Fruit fly (Drosophila melanogaster) whole organism, pupa: ENCODE results near the gene CG31548.

ENCODE experiments used
- CG10348 ChIP-seq: fragments of 200-800 bp; sonication (Bioruptor generic); IDR thresholded peaks from 2 replicates; pipeline ENCODE4 v1.3.6; 2022; ENCODE audit warnings: missing biosample characterization, missing genetic modification characterization
- CG12605 ChIP-seq: fragments of 200-800 bp; sonication (Bioruptor generic); IDR thresholded peaks from 2 replicates; pipeline ENCODE4 v1.3.6; 2022; ENCODE audit warnings: missing biosample characterization, missing genetic modification characterization
- CG13204 ChIP-seq: fragments of 200-800 bp; sonication (Bioruptor generic); optimal IDR thresholded peaks from 2 replicates; lab custom pipeline; 2018; ENCODE audit warnings: missing biosample characterization, mild to moderate bottlenecking, missing genetic modification characterization, moderate library complexity
- CG14655 ChIP-seq: fragments of 200-800 bp; sonication (Bioruptor generic); optimal IDR thresholded peaks from 3 replicates; lab custom pipeline; 2017; ENCODE audit warnings: mild to moderate bottlenecking, missing biosample characterization, missing genetic modification reagents, missing genetic modification characterization
- CG15710 ChIP-seq: fragments of 200-800 bp; sonication (Bioruptor generic); optimal IDR thresholded peaks from 2 replicates; lab custom pipeline; 2018; ENCODE audit warnings: missing biosample characterization, mild to moderate bottlenecking, missing genetic modification characterization, moderate library complexity
- CG17806 ChIP-seq: fragments of 200-800 bp; sonication (Bioruptor generic); optimal IDR thresholded peaks from 2 replicates; lab custom pipeline; 2018; ENCODE audit warnings: missing biosample characterization, mild to moderate bottlenecking, missing genetic modification characterization, moderate library complexity
- CG32121 ChIP-seq: fragments of 200-800 bp; sonication (Bioruptor generic); IDR thresholded peaks from 2 replicates; pipeline ENCODE4 v1.3.6; 2022; ENCODE audit warnings: missing biosample characterization, missing genetic modification characterization
- CG34367 ChIP-seq: fragments of 200-800 bp; sonication (Bioruptor generic); optimal IDR thresholded peaks from 2 replicates; lab custom pipeline; 2018; ENCODE audit warnings: missing biosample characterization, mild to moderate bottlenecking, missing genetic modification characterization
- CG4496 ChIP-seq: fragments of 200-800 bp; sonication (Bioruptor generic); IDR thresholded peaks from 3 replicates; pipeline ENCODE4 v1.3.6; 2022; ENCODE audit warnings: missing biosample characterization, missing genetic modification characterization
- CG8159 ChIP-seq: fragments of 200-800 bp; sonication (Bioruptor generic); optimal IDR thresholded peaks from 3 replicates; lab custom pipeline; 2018; ENCODE audit warnings: missing biosample characterization, mild to moderate bottlenecking, missing genetic modification characterization, moderate library complexity
- CG8301 ChIP-seq: fragments of 200-800 bp; sonication (Bioruptor generic); optimal IDR thresholded peaks from 2 replicates; lab custom pipeline; 2018; ENCODE audit warnings: missing biosample characterization, mild to moderate bottlenecking, missing genetic modification characterization
- CG9948 ChIP-seq: fragments of 200-800 bp; sonication (Bioruptor generic); optimal IDR thresholded peaks from 2 replicates; lab custom pipeline; 2018; ENCODE audit warnings: missing biosample characterization, mild to moderate bottlenecking, missing genetic modification characterization, moderate library complexity
- D1 ChIP-seq: fragments of 200-800 bp; sonication (Bioruptor generic); optimal IDR thresholded peaks from 2 replicates; lab custom pipeline; 2018; ENCODE audit warnings: missing biosample characterization, mild to moderate bottlenecking, missing genetic modification characterization, moderate library complexity
- EcR ChIP-seq: fragments of 200-800 bp; sonication (Bioruptor generic); optimal IDR thresholded peaks from 3 replicates; lab custom pipeline; 2019; ENCODE audit warnings: missing biosample characterization, missing genetic modification characterization, mild to moderate bottlenecking, moderate library complexity, missing genetic modification reagents
- Ets98B ChIP-seq: fragments of 200-800 bp; sonication (Bioruptor generic); IDR thresholded peaks from 2 replicates; pipeline ENCODE4 v1.3.6; 2022; ENCODE audit warnings: missing biosample characterization, missing genetic modification characterization
- Pif1A ChIP-seq: fragments of 200-800 bp; sonication (Bioruptor generic); optimal IDR thresholded peaks from 3 replicates; lab custom pipeline; 2016; ENCODE audit warnings: missing biosample characterization, missing genetic modification characterization
- Pif1B ChIP-seq: fragments of 200-800 bp; sonication (Bioruptor generic); optimal IDR thresholded peaks from 3 replicates; lab custom pipeline; 2016; ENCODE audit warnings: missing biosample characterization, missing genetic modification characterization
- Snoo ChIP-seq: fragments of 200-800 bp; sonication (Bioruptor generic); optimal IDR thresholded peaks from 3 replicates; lab custom pipeline; 2017; ENCODE audit warnings: missing biosample characterization, mild to moderate bottlenecking, missing genetic modification characterization, inconsistent platforms
- fd96Ca ChIP-seq: fragments of 200-800 bp; sonication (Bioruptor generic); IDR thresholded peaks from 3 replicates; pipeline ENCODE4 v1.3.6; 2022; ENCODE audit warnings: missing biosample characterization, missing genetic modification characterization
- gl ChIP-seq: fragments of 200-800 bp; sonication (Bioruptor generic); optimal IDR thresholded peaks from 2 replicates; lab custom pipeline; 2018; ENCODE audit warnings: missing biosample characterization, mild to moderate bottlenecking, missing genetic modification characterization
- rn ChIP-seq: fragments of 200-800 bp; sonication (Bioruptor generic); IDR thresholded peaks from 2 replicates; pipeline ENCODE4 v1.3.6; 2022; ENCODE audit warnings: missing biosample characterization, missing genetic modification characterization

Gene CG31548

DNA sequence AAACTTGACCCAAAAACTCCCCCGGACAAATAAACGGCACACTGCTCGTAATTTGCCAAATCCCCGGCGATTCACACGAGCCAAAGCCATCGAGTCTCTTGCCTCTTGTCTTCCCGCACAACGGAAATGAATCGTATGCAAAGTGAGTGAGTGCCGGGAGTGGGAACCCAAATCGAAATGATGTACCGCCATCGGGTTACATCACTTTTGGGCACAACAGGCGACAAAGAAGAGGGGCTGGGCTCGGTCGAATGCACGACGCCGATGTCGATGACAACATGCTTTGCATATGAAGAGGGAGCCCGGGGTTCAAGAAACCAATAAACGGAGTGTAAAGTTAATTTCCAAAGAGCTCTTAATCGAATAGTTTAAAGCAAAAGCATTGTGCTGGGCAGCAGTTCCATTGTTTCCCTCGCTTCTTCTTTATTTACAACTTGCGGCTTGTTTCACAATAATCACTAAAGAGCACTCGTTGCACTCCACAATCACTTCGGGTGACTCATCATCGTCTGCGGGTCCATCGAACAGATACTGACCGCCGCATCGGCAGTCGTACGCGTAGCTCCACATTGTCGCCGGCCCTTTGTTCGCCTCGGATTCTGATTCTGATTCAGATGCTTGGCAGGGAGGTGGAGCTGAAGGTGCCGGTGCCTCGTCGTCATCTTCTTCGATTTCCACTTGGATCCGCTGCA, 14.8 kb downstream of the CG31548 start:
- TF ChIP-seq CG10348 (GFP tag; lab: Robert Waterston, UW) = no peak
- TF ChIP-seq rn (GFP tag; lab: Robert Waterston, UW) = no peak
- peak; percentile 82 for TF ChIP-seq gl
- TF ChIP-seq fd96Ca = 0 out of 3 replicates have a peak, but pooled peaks have one; percentile 45
- peak; percentile 50 for TF ChIP-seq CG12605
- no peak for TF ChIP-seq D1 (tag; lab: Kevin White, UChicago)
- no peak for TF ChIP-seq CG32121
- peak; percentile 14 for TF ChIP-seq CG14655 (GFP tag; lab: Kevin White, UChicago)
- TF ChIP-seq Ets98B (GFP tag; lab: Robert Waterston, UW) = no peak; the same call in 1 of the 2 replicates
- TF ChIP-seq CG8301 (tag; lab: Kevin White, UChicago) = peak; percentile 4
- TF ChIP-seq CG4496 = peak; percentile 42; the same call in 1 of the 3 replicates
- TF ChIP-seq Pif1B (GFP tag; lab: Kevin White, UChicago) = no peak
- TF ChIP-seq CG15710 = no peak
- peak; percentile 94 for TF ChIP-seq EcR (GFP tag; lab: Kevin White, UChicago)
- TF ChIP-seq CG13204 (GFP tag; lab: Kevin White, UChicago) = peak; percentile 77
- TF ChIP-seq CG8159 (tag; lab: Kevin White, UChicago) = peak; percentile 27
- peak; percentile 18 for TF ChIP-seq CG34367 (tag; lab: Kevin White, UChicago)
- TF ChIP-seq CG9948 (tag; lab: Kevin White, UChicago) = no peak
- no peak for TF ChIP-seq Snoo (tag; lab: Kevin White, UChicago)
- TF ChIP-seq Pif1A (GFP tag; lab: Kevin White, UChicago) = peak; percentile 4
- no peak for TF ChIP-seq CG17806 (tag; lab: Kevin White, UChicago)
- TF ChIP-seq, all 21 proteins: peak for 11

DNA sequence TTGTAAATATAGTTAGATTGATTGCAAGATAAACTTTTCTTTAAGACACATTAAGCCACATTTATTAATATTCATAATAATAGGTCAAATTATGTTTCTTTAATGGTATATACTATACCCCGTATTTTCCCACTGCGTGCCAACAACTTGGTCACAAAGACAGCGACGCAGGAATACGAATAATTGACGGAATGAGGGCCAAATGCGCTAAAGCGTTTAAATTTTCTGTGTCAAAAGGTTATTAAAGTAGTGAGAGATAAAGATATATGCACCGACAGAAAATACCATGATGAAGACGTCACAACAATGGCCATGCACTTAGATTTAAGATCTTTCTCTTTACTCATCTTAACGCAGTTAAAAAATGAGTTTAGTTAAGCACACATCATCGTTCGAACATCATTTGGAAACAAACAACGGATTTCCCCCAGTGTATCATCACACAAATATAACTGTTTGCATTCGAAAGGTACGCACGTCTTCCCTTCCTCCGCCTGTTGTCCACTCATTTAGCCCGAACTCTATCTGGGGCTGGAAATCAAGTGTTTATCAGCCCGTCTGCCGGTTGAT, 16.2 kb downstream of the CG31548 start:
- TF ChIP-seq CG9948 (tag; lab: Kevin White, UChicago) (peak; percentile 41), CG34367 (tag; lab: Kevin White, UChicago) (peak; percentile 30), CG4496 (0 out of 3 replicates have a peak, but pooled peaks have one; percentile 45), fd96Ca (peak; percentile 64; the same call in 1 of the 3 replicates), rn (GFP tag; lab: Robert Waterston, UW) (peak; percentile 51), CG8301 (tag; lab: Kevin White, UChicago) (peak; percentile 58), Pif1A (GFP tag; lab: Kevin White, UChicago) (peak; percentile 61), Ets98B (GFP tag; lab: Robert Waterston, UW) (no peak; the same call in 1 of the 2 replicates), CG13204 (GFP tag; lab: Kevin White, UChicago) (no peak), EcR (GFP tag; lab: Kevin White, UChicago) (no peak), CG15710 (peak; percentile 60), D1 (tag; lab: Kevin White, UChicago) (no peak), CG10348 (GFP tag; lab: Robert Waterston, UW) (no peak), Snoo (tag; lab: Kevin White, UChicago) (peak; percentile 60), CG8159 (tag; lab: Kevin White, UChicago) (peak; percentile 70), CG12605 (peak; percentile 30), CG17806 (tag; lab: Kevin White, UChicago) (peak; percentile 45), CG32121 (peak; percentile 33; the same call in 1 of the 2 replicates), CG14655 (GFP tag; lab: Kevin White, UChicago) (peak; percentile 79), gl (peak; percentile 14), Pif1B (GFP tag; lab: Kevin White, UChicago) (peak; percentile 34)
- TF ChIP-seq, all 21 proteins: peak for 16

- TF ChIP-seq CG13204 (GFP tag; lab: Kevin White, UChicago) (no peak), rn (GFP tag; lab: Robert Waterston, UW) (no peak), Pif1A (GFP tag; lab: Kevin White, UChicago) (peak; percentile 16), CG10348 (GFP tag; lab: Robert Waterston, UW) (no peak), EcR (GFP tag; lab: Kevin White, UChicago) (no peak), CG32121 (peak; percentile 56), CG15710 (peak; percentile 50), CG14655 (GFP tag; lab: Kevin White, UChicago) (no peak), CG12605 (no peak), Snoo (tag; lab: Kevin White, UChicago) (peak; percentile 22), CG8159 (tag; lab: Kevin White, UChicago) (peak; percentile 34), Ets98B (GFP tag; lab: Robert Waterston, UW) (peak; percentile 55), CG8301 (tag; lab: Kevin White, UChicago) (peak; percentile 53), CG4496 (peak; percentile 46; the same call in 2 of the 3 replicates), D1 (tag; lab: Kevin White, UChicago) (no peak), fd96Ca (peak; percentile 63), CG9948 (tag; lab: Kevin White, UChicago) (peak; percentile 32), gl (peak; percentile 7), Pif1B (GFP tag; lab: Kevin White, UChicago) (no peak), CG34367 (tag; lab: Kevin White, UChicago) (no peak), CG17806 (tag; lab: Kevin White, UChicago) (peak; percentile 22)
These were observed 18.6 kb downstream of the CG31548 start for dm6 chr3R:5617923-5618623.

DNA sequence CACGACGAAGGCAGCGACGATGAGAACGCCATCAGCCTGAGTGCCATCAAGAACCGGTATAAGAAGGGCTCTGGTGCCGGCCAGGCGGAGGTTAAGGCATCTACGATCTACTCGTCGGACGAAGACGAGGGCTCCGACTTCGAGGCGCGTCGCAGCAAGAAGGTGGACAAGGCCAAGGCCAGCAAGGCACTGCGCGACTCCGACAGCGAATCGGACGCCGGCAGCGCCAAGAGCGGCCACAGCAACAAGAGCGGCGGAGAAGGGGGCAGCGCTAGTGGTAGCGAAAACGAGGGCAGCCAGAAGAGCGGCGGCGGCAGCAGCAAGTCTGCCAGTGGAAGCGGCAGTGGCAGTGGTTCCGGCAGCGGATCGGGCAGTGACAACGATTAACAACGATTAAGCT, 21.2 kb downstream of the CG31548 start:
- TF ChIP-seq EcR (GFP tag; lab: Kevin White, UChicago) (peak; percentile 85), CG17806 (tag; lab: Kevin White, UChicago) (no peak), CG34367 (tag; lab: Kevin White, UChicago) (no peak), CG9948 (tag; lab: Kevin White, UChicago) (no peak), gl (no peak), CG4496 (no peak), fd96Ca (no peak), CG15710 (no peak), Pif1B (GFP tag; lab: Kevin White, UChicago) (no peak), CG13204 (GFP tag; lab: Kevin White, UChicago) (peak; percentile 79), D1 (tag; lab: Kevin White, UChicago) (no peak), CG12605 (no peak), CG8159 (tag; lab: Kevin White, UChicago) (no peak), CG10348 (GFP tag; lab: Robert Waterston, UW) (no peak), CG8301 (tag; lab: Kevin White, UChicago) (no peak), Snoo (tag; lab: Kevin White, UChicago) (no peak), Pif1A (GFP tag; lab: Kevin White, UChicago) (no peak)
